Worm (Caenorhabditis elegans) whole organism, young adult: Measurements from ENCODE around the gene xrn-2.

ENCODE experiments used
- B0336.3 ChIP-seq: fragments of 200-800 bp; sonication (Bioruptor generic); IDR thresholded peaks from 2 replicates; pipeline ENCODE4 v1.3.6; 2022; ENCODE audit warnings: missing genetic modification characterization, missing compliant biosample characterization
- F37B4.10 ChIP-seq: fragments of 200-800 bp; sonication (Bioruptor generic); IDR thresholded peaks from 2 replicates; pipeline ENCODE4 v1.3.6; 2022; ENCODE audit warnings: missing genetic modification characterization, missing compliant biosample characterization
- F55B11.4 ChIP-seq: sonication (generic microtip); optimal IDR thresholded peaks from 2 replicates; lab custom pipeline; 2016; ENCODE audit warnings: missing compliant biosample characterization, missing genetic modification characterization, borderline replicate concordance; ENCODE audit not compliant: insufficient read depth
- F57A8.1 ChIP-seq: fragments of 200-800 bp; sonication (Bioruptor generic); optimal IDR thresholded peaks from 2 replicates; lab custom pipeline; 2018; ENCODE audit warnings: mild to moderate bottlenecking, missing genetic modification characterization, moderate library complexity, missing compliant biosample characterization
- F57C9.4 ChIP-seq: sonication (generic microtip); optimal IDR thresholded peaks from 2 replicates; lab custom pipeline; 2017; ENCODE audit warnings: mild to moderate bottlenecking, missing genetic modification characterization, missing compliant biosample characterization
- Y67H2A.10 ChIP-seq: fragments of 200-800 bp; sonication (Bioruptor generic); conservative IDR thresholded peaks from 2 replicates; pipeline ENCODE4 v1.3.6; 2022; ENCODE audit warnings: missing genetic modification reagents, missing genetic modification characterization, missing compliant biosample characterization
- Y79H2A.3 ChIP-seq: fragments of 200-800 bp; sonication (Bioruptor generic); conservative IDR thresholded peaks from 2 replicates; pipeline ENCODE4 v1.3.6; 2022; ENCODE audit warnings: missing genetic modification reagents, missing genetic modification characterization, missing compliant biosample characterization
- Y95B8A.8 ChIP-seq: fragments of 200-800 bp; sonication (Bioruptor generic); IDR thresholded peaks from 2 replicates; pipeline ENCODE4 v1.3.6; 2022; ENCODE audit warnings: missing genetic modification reagents, missing genetic modification characterization, missing compliant biosample characterization
- aptf-2 ChIP-seq: fragments of 200-800 bp; sonication (Bioruptor generic); conservative IDR thresholded peaks from 2 replicates; pipeline ENCODE4 v1.3.6; 2022; ENCODE audit warnings: missing genetic modification reagents, missing genetic modification characterization, missing compliant biosample characterization
- athp-1 ChIP-seq: sonication (generic microtip); optimal IDR thresholded peaks from 2 replicates; lab custom pipeline; 2017; ENCODE audit warnings: mild to moderate bottlenecking, missing genetic modification characterization, missing compliant biosample characterization
- attf-3 ChIP-seq: fragments of 200-800 bp; sonication (Bioruptor generic); conservative IDR thresholded peaks from 2 replicates; pipeline ENCODE4 v1.3.6; 2022; ENCODE audit warnings: missing genetic modification reagents, missing genetic modification characterization, missing compliant biosample characterization
- bed-1 ChIP-seq: fragments of 200-800 bp; sonication (Bioruptor generic); IDR thresholded peaks from 2 replicates; pipeline ENCODE4 v1.3.6; 2022; ENCODE audit warnings: missing genetic modification reagents, missing genetic modification characterization, missing compliant biosample characterization
- cebp-1 ChIP-seq, 2 experiments: fragments of 200-800 bp in 1 of 2; sonication (Bioruptor generic) in 1 of 2; sonication (generic microtip) in 1 of 2; IDR thresholded peaks in 1 of 2; optimal IDR thresholded peaks in 1 of 2; 2 replicates each; pipeline versions ENCODE4 v1.3.6 to Lab custom; 2017 to 2022; ENCODE audit warnings: missing compliant biosample characterization in 2 of 2, missing genetic modification characterization in 2 of 2, mild to moderate bottlenecking in 1 of 2, missing genetic modification reagents in 1 of 2, moderate library complexity in 1 of 2
- ceh-40 ChIP-seq: fragments of 200-800 bp; sonication (Bioruptor generic); IDR thresholded peaks from 2 replicates; pipeline ENCODE4 v1.3.6; 2022; ENCODE audit warnings: missing genetic modification characterization, missing compliant biosample characterization
- ceh-58 ChIP-seq: fragments of 200-800 bp; sonication (Bioruptor generic); IDR thresholded peaks from 2 replicates; pipeline ENCODE4 v1.3.6; 2022; ENCODE audit warnings: missing genetic modification characterization, missing compliant biosample characterization
- ceh-91 ChIP-seq: fragments of 200-800 bp; sonication (Bioruptor generic); IDR thresholded peaks from 2 replicates; pipeline ENCODE4 v1.3.6; 2022; ENCODE audit warnings: missing genetic modification reagents, missing genetic modification characterization, missing compliant biosample characterization
- dox-1 ChIP-seq: fragments of 200-800 bp; sonication (Bioruptor generic); IDR thresholded peaks from 2 replicates; pipeline ENCODE4 v1.3.6; 2022; ENCODE audit warnings: missing genetic modification reagents, missing genetic modification characterization, missing compliant biosample characterization
- egl-18 ChIP-seq: fragments of 200-800 bp; sonication (Bioruptor generic); IDR thresholded peaks from 2 replicates; pipeline ENCODE4 v1.3.6; 2022; ENCODE audit warnings: missing genetic modification reagents, missing genetic modification characterization, missing compliant biosample characterization
- ekl-4 ChIP-seq: fragments of 200-800 bp; sonication (Bioruptor generic); IDR thresholded peaks from 2 replicates; pipeline ENCODE4 v1.3.6; 2022; ENCODE audit warnings: missing genetic modification reagents, missing genetic modification characterization, missing compliant biosample characterization
- fkh-3 ChIP-seq: sonication (generic microtip); optimal IDR thresholded peaks from 2 replicates; lab custom pipeline; 2016; ENCODE audit warnings: mild to moderate bottlenecking, missing genetic modification characterization, missing compliant biosample characterization
- gei-17 ChIP-seq: fragments of 200-800 bp; sonication (Bioruptor generic); optimal IDR thresholded peaks from 2 replicates; lab custom pipeline; 2018; ENCODE audit warnings: mild to moderate bottlenecking, missing genetic modification characterization, missing compliant biosample characterization
- hlh-26 ChIP-seq: fragments of 200-800 bp; sonication (Bioruptor generic); conservative IDR thresholded peaks from 2 replicates; pipeline ENCODE4 v1.3.6; 2022; ENCODE audit warnings: missing genetic modification reagents, missing genetic modification characterization, missing compliant biosample characterization
- let-607 ChIP-seq, 2 experiments: fragments of 200-800 bp in 1 of 2; sonication (Bioruptor generic) in 1 of 2; sonication (generic microtip) in 1 of 2; optimal IDR thresholded peaks; 2 replicates each; lab custom pipeline; 2016 to 2018; ENCODE audit warnings: mild to moderate bottlenecking in 2 of 2, missing compliant biosample characterization in 2 of 2, missing genetic modification characterization in 2 of 2, moderate library complexity in 2 of 2, missing genotype in 1 of 2
- lir-1 ChIP-seq: fragments of 200-800 bp; sonication (Bioruptor generic); conservative IDR thresholded peaks from 2 replicates; pipeline ENCODE4 v1.3.6; 2022; ENCODE audit warnings: missing genetic modification reagents, missing genetic modification characterization, missing compliant biosample characterization
- lsy-27 ChIP-seq: sonication (generic microtip); optimal IDR thresholded peaks from 2 replicates; lab custom pipeline; 2017; ENCODE audit warnings: missing genetic modification characterization, mild to moderate bottlenecking, missing compliant biosample characterization, antibody characterized with exemption, missing genotype, borderline replicate concordance; ENCODE audit not compliant: insufficient read depth
- madf-10 ChIP-seq: sonication (generic microtip); optimal IDR thresholded peaks from 2 replicates; lab custom pipeline; 2016; ENCODE audit warnings: mild to moderate bottlenecking, missing genetic modification characterization, missing compliant biosample characterization
- madf-3 ChIP-seq: fragments of 200-800 bp; sonication (Bioruptor generic); IDR thresholded peaks from 2 replicates; pipeline ENCODE4 v1.3.6; 2022; ENCODE audit warnings: missing genetic modification reagents, missing genetic modification characterization, missing compliant biosample characterization
- mel-28 ChIP-seq: sonication (generic microtip); optimal IDR thresholded peaks from 2 replicates; lab custom pipeline; 2016; ENCODE audit warnings: borderline replicate concordance, mild to moderate bottlenecking, missing genetic modification characterization, missing compliant biosample characterization
- mxl-1 ChIP-seq: sonication (generic microtip); optimal IDR thresholded peaks from 2 replicates; lab custom pipeline; 2016; ENCODE audit warnings: missing genetic modification characterization, missing compliant biosample characterization
- nhr-179 ChIP-seq: sonication (generic microtip); optimal IDR thresholded peaks from 2 replicates; lab custom pipeline; 2016; ENCODE audit warnings: mild to moderate bottlenecking, missing genetic modification characterization, missing compliant biosample characterization
- nhr-27 ChIP-seq: fragments of 200-800 bp; sonication (Bioruptor generic); optimal IDR thresholded peaks from 2 replicates; lab custom pipeline; 2018; ENCODE audit warnings: mild to moderate bottlenecking, missing genetic modification characterization, moderate library complexity, missing compliant biosample characterization
- nhr-80 ChIP-seq: sonication (generic microtip); optimal IDR thresholded peaks from 2 replicates; lab custom pipeline; 2016; ENCODE audit warnings: missing genetic modification characterization, missing compliant biosample characterization
- nhr-90 ChIP-seq: sonication (generic microtip); optimal IDR thresholded peaks from 2 replicates; lab custom pipeline; 2016; ENCODE audit warnings: missing genotype, mild to moderate bottlenecking, missing genetic modification characterization, missing compliant biosample characterization
- rcor-1 ChIP-seq: fragments of 200-800 bp; sonication (Bioruptor generic); IDR thresholded peaks from 2 replicates; pipeline ENCODE4 v1.3.6; 2022; ENCODE audit warnings: missing genetic modification reagents, missing genetic modification characterization, missing compliant biosample characterization
- snpc-1.1 ChIP-seq: sonication (generic microtip); optimal IDR thresholded peaks from 2 replicates; lab custom pipeline; 2017; ENCODE audit warnings: missing genetic modification characterization, mild to moderate bottlenecking, missing compliant biosample characterization, antibody characterized with exemption, moderate library complexity, missing genotype, missing genetic modification reagents; ENCODE audit not compliant: insufficient read depth
- snpc-1.3 ChIP-seq: sonication (generic microtip); optimal IDR thresholded peaks from 2 replicates; lab custom pipeline; 2017; ENCODE audit warnings: missing genetic modification characterization, mild to moderate bottlenecking, missing compliant biosample characterization, antibody characterized with exemption, moderate library complexity, missing genotype, missing genetic modification reagents; ENCODE audit not compliant: insufficient read depth
- snpc-3.4 ChIP-seq: sonication (generic microtip); optimal IDR thresholded peaks from 2 replicates; lab custom pipeline; 2017; ENCODE audit warnings: missing genetic modification characterization, mild to moderate bottlenecking, missing compliant biosample characterization, antibody characterized with exemption, moderate library complexity, missing genotype, missing genetic modification reagents
- sptf-2 ChIP-seq: fragments of 200-800 bp; sonication (Bioruptor generic); optimal IDR thresholded peaks from 2 replicates; lab custom pipeline; 2018; ENCODE audit warnings: mild to moderate bottlenecking, missing genetic modification characterization, missing compliant biosample characterization
- tbx-9 ChIP-seq: sonication (generic microtip); optimal IDR thresholded peaks from 2 replicates; lab custom pipeline; 2016; ENCODE audit warnings: borderline replicate concordance, missing genetic modification characterization, inconsistent platforms, missing compliant biosample characterization
- unc-130 ChIP-seq: sonication (generic microtip); optimal IDR thresholded peaks from 2 replicates; lab custom pipeline; 2016; ENCODE audit warnings: missing genetic modification reagents, missing genetic modification characterization, missing compliant biosample characterization
- ztf-18 ChIP-seq: sonication (generic microtip); optimal IDR thresholded peaks from 2 replicates; lab custom pipeline; 2016; ENCODE audit warnings: missing genotype, mild to moderate bottlenecking, missing genetic modification characterization, missing compliant biosample characterization
- ztf-26 ChIP-seq: sonication (generic microtip); optimal IDR thresholded peaks from 2 replicates; lab custom pipeline; 2017; ENCODE audit warnings: missing genetic modification characterization, missing compliant biosample characterization

Gene xrn-2

ce11 chrII:14143838-14144268 lies 11.7 kb upstream of the xrn-2 start, which contains the start of gene W03H9.2 (continued):
- TF ChIP-seq F37B4.10 (GFP tag; lab: Robert Waterston, UW) (no peak), madf-10 (tag; lab: Kevin White, UChicago) (peak; percentile 67), athp-1 (tag; lab: Kevin White, UChicago) (no peak), aptf-2 (GFP tag; lab: Robert Waterston, UW) (no peak; the same call in 1 of the 2 replicates), nhr-90 (tag; lab: Kevin White, UChicago) (no peak), nhr-179 (tag; lab: Kevin White, UChicago) (no peak), Y95B8A.8 (GFP tag; lab: Robert Waterston, UW) (no peak), ceh-91 (GFP tag; lab: Robert Waterston, UW) (no peak), gei-17 (GFP tag; lab: Kevin White, UChicago) (no peak), sptf-2 (GFP tag; lab: Kevin White, UChicago) (no peak), rcor-1 (GFP tag; lab: Robert Waterston, UW) (no peak; the same call in 1 of the 2 replicates), ceh-58 (GFP tag; lab: Robert Waterston, UW) (no peak), Y79H2A.3 (GFP tag; lab: Robert Waterston, UW) (no peak), lir-1 (peak; percentile 30; the same call in 1 of the 2 replicates), ekl-4 (GFP tag; lab: Robert Waterston, UW) (no peak), mxl-1 (tag; lab: Kevin White, UChicago) (no peak), let-607 (tag; optimal IDR thresholded peaks at IDR 0.05; lab: Kevin White, UChicago) (peak in 1 of 2 experiments; percentile 43), mel-28 (tag; lab: Kevin White, UChicago) (no peak), dox-1 (GFP tag; lab: Robert Waterston, UW) (peak; percentile 79), snpc-3.4 (tag; lab: Kevin White, UChicago) (no peak), egl-18 (GFP tag; lab: Robert Waterston, UW) (no peak), madf-3 (no peak), F55B11.4 (no peak), snpc-1.1 (tag; lab: Kevin White, UChicago) (no peak), tbx-9 (tag; lab: Kevin White, UChicago) (no peak), F57C9.4 (tag; lab: Kevin White, UChicago) (no peak), fkh-3 (tag; lab: Kevin White, UChicago) (no peak), nhr-80 (tag; lab: Kevin White, UChicago) (peak; percentile 3), ztf-26 (tag; lab: Kevin White, UChicago) (no peak), Y67H2A.10 (no peak), hlh-26 (GFP tag; lab: Robert Waterston, UW) (no peak), attf-3 (no peak), ztf-18 (tag; lab: Kevin White, UChicago) (peak; percentile 60), B0336.3 (GFP tag; lab: Robert Waterston, UW) (no peak), F57A8.1 (GFP tag; lab: Kevin White, UChicago) (no peak)

ce11 chrII:14150031-14150430 lies 5.5 kb upstream of the xrn-2 start, which contains the start of gene W03H9.1:
TSS of gene W03H9.1 (minus strand) at chrII:14150131.
- TF ChIP-seq lsy-27 (tag; lab: Kevin White, UChicago) (no peak), madf-10 (tag; lab: Kevin White, UChicago) (no peak), bed-1 (GFP tag; lab: Robert Waterston, UW) (no peak), let-607 (tag; optimal IDR thresholded peaks at IDR 0.05; lab: Kevin White, UChicago) (no peak), snpc-1.3 (tag; lab: Kevin White, UChicago) (no peak), ceh-40 (GFP tag; lab: Robert Waterston, UW) (no peak), cebp-1 (GFP tag; IDR thresholded peaks at IDR 0.05; lab: Robert Waterston, UW) (no peak), cebp-1 (tag; optimal IDR thresholded peaks at IDR 0.05; lab: Kevin White, UChicago) (no peak), unc-130 (GFP tag; lab: Kevin White, UChicago) (no peak), nhr-27 (tag; lab: Kevin White, UChicago) (no peak)
